Worm (Caenorhabditis elegans) whole organism, L2 larva: Measurements from ENCODE around the gene acp-2.
A peak's percentile ranks its signal among the peaks of the same experiment; 100 is the strongest.

ENCODE experiments used
- C34F6.9 ChIP-seq: fragments of 150-350 bp; optimal IDR thresholded peaks from 2 replicates; lab custom pipeline; 2014; ENCODE audit warnings: missing biosample characterization, missing genetic modification characterization
- F13H6.1 ChIP-seq: sonication (generic microtip); optimal IDR thresholded peaks from 2 replicates; lab custom pipeline; 2016; ENCODE audit warnings: missing genetic modification characterization, missing compliant biosample characterization
- R02D3.7 ChIP-seq: fragments of 150-350 bp; optimal IDR thresholded peaks from 2 replicates; lab custom pipeline; 2014; ENCODE audit warnings: missing biosample characterization, missing genetic modification characterization
- Y55F3AM.14 ChIP-seq: fragments of 200-800 bp; sonication (Bioruptor generic); optimal IDR thresholded peaks from 2 replicates; lab custom pipeline; 2018; ENCODE audit warnings: mild to moderate bottlenecking, missing genetic modification characterization, missing compliant biosample characterization
- alr-1 ChIP-seq: fragments of 150-350 bp; optimal IDR thresholded peaks from 2 replicates; lab custom pipeline; 2014; ENCODE audit warnings: missing biosample characterization, missing genetic modification characterization
- aly-2 ChIP-seq: fragments of 150-350 bp; optimal IDR thresholded peaks from 2 replicates; lab custom pipeline; 2014; ENCODE audit warnings: missing biosample characterization, missing genetic modification characterization
- ama-1 ChIP-seq: fragments of 150-350 bp; optimal IDR thresholded peaks from 2 replicates; lab custom pipeline; 2018; ENCODE audit warnings: inconsistent platforms
- blmp-1 ChIP-seq: sonication (generic microtip); optimal IDR thresholded peaks from 2 replicates; lab custom pipeline; 2017; ENCODE audit warnings: missing genetic modification characterization, mild to moderate bottlenecking, missing compliant biosample characterization, antibody characterized with exemption, moderate library complexity; ENCODE audit not compliant: insufficient read depth
- ceh-16 ChIP-seq: fragments of 150-350 bp; optimal IDR thresholded peaks from 2 replicates; lab custom pipeline; 2014; ENCODE audit warnings: missing biosample characterization, missing genetic modification characterization
- crh-2 ChIP-seq: sonication (generic microtip); optimal IDR thresholded peaks from 2 replicates; lab custom pipeline; 2017; ENCODE audit warnings: missing biosample characterization, missing genetic modification characterization
- dmd-4 ChIP-seq: sonication (generic microtip); optimal IDR thresholded peaks from 2 replicates; lab custom pipeline; 2017; ENCODE audit warnings: missing biosample characterization, missing genetic modification characterization
- egl-27 ChIP-seq: sonication (generic microtip); optimal IDR thresholded peaks from 3 replicates; lab custom pipeline; 2017; ENCODE audit warnings: missing biosample characterization, missing genetic modification reagents, missing genetic modification characterization
- elt-1 ChIP-seq: fragments of 150-350 bp; optimal IDR thresholded peaks from 2 replicates; lab custom pipeline; 2014; ENCODE audit warnings: missing biosample characterization, missing genetic modification characterization
- elt-3 ChIP-seq: sonication (generic microtip); optimal IDR thresholded peaks from 2 replicates; lab custom pipeline; 2017; ENCODE audit warnings: missing biosample characterization, missing genetic modification characterization
- fos-1 ChIP-seq: fragments of 150-350 bp; optimal IDR thresholded peaks from 2 replicates; lab custom pipeline; 2014; ENCODE audit warnings: missing biosample characterization, missing genetic modification characterization
- gmeb-1 ChIP-seq: fragments of 150-350 bp; optimal IDR thresholded peaks from 2 replicates; lab custom pipeline; 2014; ENCODE audit warnings: missing biosample characterization, missing genetic modification characterization
- lin-13 ChIP-seq: fragments of 150-350 bp; optimal IDR thresholded peaks from 2 replicates; lab custom pipeline; 2014; ENCODE audit warnings: missing biosample characterization, missing genetic modification reagents, missing genetic modification characterization
- lin-39 ChIP-seq: fragments of 150-350 bp; optimal IDR thresholded peaks from 2 replicates; lab custom pipeline; 2014; ENCODE audit warnings: missing biosample characterization, missing genetic modification reagents, missing genetic modification characterization
- lsy-2 ChIP-seq, 2 experiments: fragments of 150-350 bp in 1 of 2; sonication (generic microtip) in 1 of 2; optimal IDR thresholded peaks; 2 replicates each; lab custom pipeline; 2014 to 2017; ENCODE audit warnings: missing biosample characterization in 2 of 2, missing genetic modification characterization in 2 of 2
- mab-5 ChIP-seq: fragments of 150-350 bp; optimal IDR thresholded peaks from 2 replicates; lab custom pipeline; 2014; ENCODE audit warnings: missing biosample characterization, missing genetic modification characterization
- mdl-1 ChIP-seq, 2 experiments: fragments of 150-350 bp in 1 of 2; sonication (generic microtip) in 1 of 2; optimal IDR thresholded peaks; 2 replicates each; lab custom pipeline; 2017; ENCODE audit warnings: missing biosample characterization in 2 of 2, missing genetic modification characterization in 2 of 2
- nhr-10 ChIP-seq: sonication (generic microtip); optimal IDR thresholded peaks from 2 replicates; lab custom pipeline; 2017; ENCODE audit warnings: missing biosample characterization, missing genetic modification characterization
- nhr-11 ChIP-seq: fragments of 150-350 bp; optimal IDR thresholded peaks from 2 replicates; lab custom pipeline; 2014; ENCODE audit warnings: missing biosample characterization, missing genetic modification characterization
- nhr-12 ChIP-seq: fragments of 150-350 bp; optimal IDR thresholded peaks from 2 replicates; lab custom pipeline; 2014; ENCODE audit warnings: missing biosample characterization, missing genetic modification characterization
- nhr-21 ChIP-seq: fragments of 150-350 bp; optimal IDR thresholded peaks from 2 replicates; lab custom pipeline; 2014; ENCODE audit warnings: missing biosample characterization, missing genetic modification characterization
- nhr-23 ChIP-seq: fragments of 150-350 bp; optimal IDR thresholded peaks from 2 replicates; lab custom pipeline; 2014; ENCODE audit warnings: missing biosample characterization, missing genetic modification reagents, missing genetic modification characterization
- nhr-25 ChIP-seq: fragments of 150-350 bp; sonication (generic microtip); optimal IDR thresholded peaks from 3 replicates; lab custom pipeline; 2014; ENCODE audit warnings: missing biosample characterization, missing genetic modification characterization
- nhr-6 ChIP-seq: fragments of 150-350 bp; optimal IDR thresholded peaks from 2 replicates; lab custom pipeline; 2014; ENCODE audit warnings: missing biosample characterization, missing genetic modification characterization
- nhr-77 ChIP-seq: fragments of 150-350 bp; optimal IDR thresholded peaks from 2 replicates; lab custom pipeline; 2014; ENCODE audit warnings: missing biosample characterization, missing genetic modification characterization
- sem-4 ChIP-seq: fragments of 150-350 bp; optimal IDR thresholded peaks from 2 replicates; lab custom pipeline; 2014; ENCODE audit warnings: missing biosample characterization, missing genetic modification reagents, missing genetic modification characterization
- skn-1 ChIP-seq: sonication (generic microtip); optimal IDR thresholded peaks from 2 replicates; lab custom pipeline; 2017; ENCODE audit warnings: missing biosample characterization, missing genetic modification characterization
- sma-3 ChIP-seq: sonication (generic microtip); optimal IDR thresholded peaks from 2 replicates; lab custom pipeline; 2016; ENCODE audit warnings: missing genetic modification reagents, missing genetic modification characterization, missing compliant biosample characterization
- sma-9 ChIP-seq, 2 experiments: fragments of 150-350 bp in 1 of 2; sonication (generic microtip) in 1 of 2; optimal IDR thresholded peaks; 2 replicates each; lab custom pipeline; 2014 to 2016; ENCODE audit warnings: missing genetic modification characterization in 2 of 2, mild to moderate bottlenecking in 1 of 2, missing biosample characterization in 1 of 2, missing compliant biosample characterization in 1 of 2, missing genetic modification reagents in 1 of 2, moderate library complexity in 1 of 2
- snpc-4 ChIP-seq: fragments of 150-350 bp; optimal IDR thresholded peaks from 2 replicates; lab custom pipeline; 2014; ENCODE audit warnings: missing biosample characterization, missing genetic modification characterization
- unc-39 ChIP-seq: fragments of 150-350 bp; optimal IDR thresholded peaks from 2 replicates; lab custom pipeline; 2014; ENCODE audit warnings: missing biosample characterization, missing genetic modification characterization
- unc-62 ChIP-seq: fragments of 150-350 bp; optimal IDR thresholded peaks from 2 replicates; lab custom pipeline; 2014; ENCODE audit warnings: missing biosample characterization, missing genetic modification reagents, missing genetic modification characterization
- zag-1 ChIP-seq: fragments of 150-350 bp; optimal IDR thresholded peaks from 2 replicates; lab custom pipeline; 2014; ENCODE audit warnings: missing biosample characterization, missing genetic modification characterization
- ztf-4 ChIP-seq: fragments of 150-350 bp; optimal IDR thresholded peaks from 2 replicates; lab custom pipeline; 2014; ENCODE audit warnings: missing biosample characterization, missing genetic modification characterization

acp-2 gene

DNA sequence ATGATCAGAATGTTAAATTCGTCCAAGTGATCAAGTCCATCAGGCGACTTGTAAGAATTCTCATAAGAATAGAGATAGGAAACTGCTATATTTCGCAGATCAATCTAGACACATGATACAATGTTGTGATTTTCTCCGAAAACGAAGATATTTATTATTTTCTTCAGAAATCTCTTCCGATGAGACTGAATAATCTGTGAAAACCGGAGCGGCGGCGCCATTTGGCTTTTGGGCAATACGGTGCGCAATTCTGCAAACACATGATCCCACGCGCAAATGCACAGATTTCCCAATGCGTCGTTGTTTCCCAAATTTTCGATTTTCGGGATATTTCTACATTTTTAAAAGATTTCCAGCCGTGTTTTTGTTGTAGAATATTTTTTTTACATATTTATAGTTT is 10.3 kb upstream of the acp-2 start (continued):
- no peak for TF ChIP-seq snpc-4 (tag; lab: Kevin White, UChicago)
- no peak for TF ChIP-seq unc-62 (GFP tag; lab: Kevin White, UChicago)
- no peak for TF ChIP-seq lin-39 (tag; lab: Kevin White, UChicago)
- no peak for TF ChIP-seq lin-13 (GFP tag; lab: Kevin White, UChicago)
- TF ChIP-seq nhr-10 (tag; lab: Kevin White, UChicago): no peak
- TF ChIP-seq aly-2: no peak
- TF ChIP-seq nhr-77 (tag; lab: Kevin White, UChicago): no peak
- no peak for TF ChIP-seq nhr-12 (tag; lab: Kevin White, UChicago)
- peak; percentile 76 to 93 for TF ChIP-seq lsy-2 (tag; optimal IDR thresholded peaks at IDR 0.05; lab: Kevin White, UChicago)
- TF ChIP-seq Y55F3AM.14 (GFP tag; lab: Kevin White, UChicago): peak; percentile 42
- peak; percentile 67 for TF ChIP-seq sma-3 (GFP tag; lab: Kevin White, UChicago)
- no peak for TF ChIP-seq R02D3.7 (tag; lab: Kevin White, UChicago)
- TF ChIP-seq ama-1 (lab: Kevin White, UChicago): no peak
- no peak for TF ChIP-seq unc-39 (tag; lab: Kevin White, UChicago)
- TF ChIP-seq zag-1 (tag; lab: Kevin White, UChicago): no peak
- no peak for TF ChIP-seq ceh-16 (tag; lab: Kevin White, UChicago)
- no peak for TF ChIP-seq egl-27 (tag; lab: Kevin White, UChicago)
- TF ChIP-seq skn-1 (tag; lab: Kevin White, UChicago): no peak
- TF ChIP-seq mdl-1 (tag; optimal IDR thresholded peaks at IDR 0.05; lab: Kevin White, UChicago): no peak
- TF ChIP-seq dmd-4 (tag; lab: Kevin White, UChicago): no peak

DNA sequence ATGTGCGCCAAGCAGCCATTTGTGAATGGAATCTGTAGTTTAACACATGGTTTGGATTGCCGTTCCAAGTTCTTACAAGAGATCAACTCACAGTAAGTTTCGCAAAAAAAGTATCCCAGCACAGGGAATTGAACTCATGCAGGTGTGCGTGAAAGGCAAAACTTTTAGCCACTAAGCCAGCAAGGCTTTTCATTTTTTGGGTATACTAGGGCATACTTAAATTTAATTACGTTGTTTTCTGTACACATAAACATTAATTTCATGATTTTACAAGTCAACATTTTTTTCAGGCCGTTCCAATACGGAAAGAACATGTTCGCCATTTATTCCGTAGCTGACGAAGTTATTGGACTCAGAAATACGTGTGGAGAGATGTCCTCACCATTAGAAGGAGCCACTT is 9.7 kb upstream of the acp-2 start:
- no peak for TF ChIP-seq skn-1 (tag; lab: Kevin White, UChicago)
- no peak for TF ChIP-seq unc-62 (GFP tag; lab: Kevin White, UChicago)
- no peak for TF ChIP-seq nhr-21
- TF ChIP-seq sma-9 (GFP tag; optimal IDR thresholded peaks at IDR 0.05; lab: Kevin White, UChicago): peak; percentile 25
- no peak for TF ChIP-seq sma-9 (tag; optimal IDR thresholded peaks at IDR 0.05; lab: Kevin White, UChicago)
- no peak for TF ChIP-seq nhr-6
- no peak for TF ChIP-seq crh-2
- TF ChIP-seq nhr-12 (tag; lab: Kevin White, UChicago): no peak
- no peak for TF ChIP-seq ama-1 (lab: Kevin White, UChicago)
- no peak for TF ChIP-seq nhr-10 (tag; lab: Kevin White, UChicago)
- peak; percentile 1 for TF ChIP-seq ztf-4 (tag; lab: Kevin White, UChicago)
- no peak for TF ChIP-seq sma-3 (GFP tag; lab: Kevin White, UChicago)
- no peak for TF ChIP-seq fos-1 (tag; lab: Kevin White, UChicago)
- no peak for TF ChIP-seq nhr-25 (tag; lab: Kevin White, UChicago)
- no peak for TF ChIP-seq elt-3
- TF ChIP-seq nhr-11: no peak
- TF ChIP-seq, all 48 proteins: peak for 2

DNA sequence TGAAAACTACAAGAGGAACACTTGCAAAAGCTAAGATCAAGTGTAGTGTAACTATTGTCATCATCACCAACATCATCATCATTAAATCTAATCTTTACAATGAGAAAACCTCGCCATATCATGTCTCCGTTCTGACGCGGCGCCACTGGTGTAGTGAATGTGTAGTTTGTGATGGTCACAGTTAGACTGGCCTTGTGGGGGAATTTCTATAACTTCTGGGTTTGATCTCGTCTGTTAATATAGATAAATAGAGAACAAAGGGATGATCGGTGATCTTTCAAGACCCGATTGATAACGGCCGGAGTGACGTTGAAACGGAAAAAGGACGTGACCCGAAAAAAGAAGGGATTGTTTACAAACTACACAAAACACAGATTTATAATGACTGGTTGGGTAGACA is 8.9 kb upstream of the acp-2 start:
- TF ChIP-seq nhr-23 (tag; lab: Kevin White, UChicago): no peak
- no peak for TF ChIP-seq elt-1 (tag; lab: Kevin White, UChicago)
- TF ChIP-seq egl-27 (tag; lab: Kevin White, UChicago): peak; percentile 40
- TF ChIP-seq ztf-4 (tag; lab: Kevin White, UChicago): no peak
- no peak for TF ChIP-seq lin-13 (GFP tag; lab: Kevin White, UChicago)
- no peak for TF ChIP-seq C34F6.9 (tag; lab: Kevin White, UChicago)
- TF ChIP-seq mab-5: no peak
- peak; percentile 90 for TF ChIP-seq sma-9 (GFP tag; optimal IDR thresholded peaks at IDR 0.05; lab: Kevin White, UChicago)
- TF ChIP-seq sma-9 (tag; optimal IDR thresholded peaks at IDR 0.05; lab: Kevin White, UChicago): no peak
- peak; percentile 86 for TF ChIP-seq nhr-21
- TF ChIP-seq alr-1 (tag; lab: Kevin White, UChicago): no peak
- TF ChIP-seq unc-39 (tag; lab: Kevin White, UChicago): no peak
- TF ChIP-seq sem-4 (tag; lab: Kevin White, UChicago): no peak
- no peak for TF ChIP-seq ceh-16 (tag; lab: Kevin White, UChicago)
- no peak for TF ChIP-seq nhr-77 (tag; lab: Kevin White, UChicago)
- peak; percentile 54 for TF ChIP-seq F13H6.1 (tag; lab: Kevin White, UChicago)
- TF ChIP-seq R02D3.7 (tag; lab: Kevin White, UChicago): no peak
- no peak for TF ChIP-seq nhr-10 (tag; lab: Kevin White, UChicago)
- peak; percentile 50 for TF ChIP-seq blmp-1 (tag; lab: Kevin White, UChicago)
- TF ChIP-seq lsy-2 (tag; optimal IDR thresholded peaks at IDR 0.05; lab: Kevin White, UChicago): peak in 1 of 2 experiments; percentile 37
- TF ChIP-seq mdl-1 (tag; optimal IDR thresholded peaks at IDR 0.05; lab: Kevin White, UChicago): peak; percentile 5 to 20
- no peak for TF ChIP-seq ama-1 (lab: Kevin White, UChicago)
- TF ChIP-seq gmeb-1 (tag; lab: Kevin White, UChicago): no peak
- TF ChIP-seq snpc-4 (tag; lab: Kevin White, UChicago): no peak
- peak; percentile 85 for TF ChIP-seq sma-3 (GFP tag; lab: Kevin White, UChicago)
- no peak for TF ChIP-seq unc-62 (GFP tag; lab: Kevin White, UChicago)
- TF ChIP-seq fos-1 (tag; lab: Kevin White, UChicago): peak; percentile 54
- TF ChIP-seq nhr-25 (tag; lab: Kevin White, UChicago): peak; percentile 66
- TF ChIP-seq skn-1 (tag; lab: Kevin White, UChicago): no peak
- TF ChIP-seq nhr-11: no peak
- TF ChIP-seq crh-2: no peak
